Worm (Caenorhabditis elegans): ENCODE results near the gene cept-2.

cept-2 gene

ce11 chrV:14322743-14323142 is 24.8 kb upstream of the cept-2 start, which contains the start of gene F47B8.3 (continued):
- TF ChIP-seq ztf-11 (tag; optimal IDR thresholded peaks at IDR 0.05), result no peak
- TF ChIP-seq aly-2 (tag; optimal IDR thresholded peaks at IDR 0.05), result no peak
- TF ChIP-seq lin-35 (GFP tag; optimal IDR thresholded peaks at IDR 0.05), result peak; percentile 52 to 57
- TF ChIP-seq pax-3 (tag; optimal IDR thresholded peaks at IDR 0.05), result no peak
- TF ChIP-seq mdl-1 (tag; optimal IDR thresholded peaks at IDR 0.05), result peak in 1 of 2 experiments; percentile 59
- TF ChIP-seq hpl-2 (GFP tag; optimal IDR thresholded peaks at IDR 0.05), result no peak
- TF ChIP-seq sup-37 (GFP tag; optimal IDR thresholded peaks at IDR 0.05), result no peak
- TF ChIP-seq pqm-1 (tag; optimal IDR thresholded peaks at IDR 0.05), result no peak
- TF ChIP-seq dsc-1 (tag; optimal IDR thresholded peaks at IDR 0.05), result no peak
- no peak for TF ChIP-seq ama-1 (optimal IDR thresholded peaks at IDR 0.05)
- TF ChIP-seq nhr-20 (tag; optimal IDR thresholded peaks at IDR 0.05), result peak; percentile 53
- no peak for TF ChIP-seq alr-1 (tag; optimal IDR thresholded peaks at IDR 0.05; ENCODE audit: borderline replicate concordance)
- peak; percentile 61 to 82 for TF ChIP-seq efl-1 (optimal IDR thresholded peaks at IDR 0.05)
- TF ChIP-seq efl-1 (GFP tag; optimal IDR thresholded peaks at IDR 0.05 in 1 of 2), result peak; percentile 37 to 60
- peak; percentile 20 to 43 (median 23) for TF ChIP-seq dpl-1 (GFP tag; optimal IDR thresholded peaks at IDR 0.05)
- TF ChIP-seq tlp-1 (tag; optimal IDR thresholded peaks at IDR 0.05), result no peak
- TF ChIP-seq grh-1 (GFP tag; IDR thresholded peaks at IDR 0.05), result no peak
- no peak for TF ChIP-seq mef-2 (tag; optimal IDR thresholded peaks at IDR 0.05)
- no peak for TF ChIP-seq egl-27 (tag; optimal IDR thresholded peaks at IDR 0.05)
- no peak for TF ChIP-seq elt-3 (tag; optimal IDR thresholded peaks at IDR 0.05)
- TF ChIP-seq hlh-4 (tag; optimal IDR thresholded peaks at IDR 0.05), result no peak
- TF ChIP-seq unc-130 (tag; optimal IDR thresholded peaks at IDR 0.05), result no peak
- no peak for TF ChIP-seq Y116A8C.19 (tag; optimal IDR thresholded peaks at IDR 0.05; ENCODE audit: borderline replicate concordance)
- peak; percentile 51 for TF ChIP-seq nhr-47 (tag; optimal IDR thresholded peaks at IDR 0.05)
- no peak for TF ChIP-seq sox-4 (tag; optimal IDR thresholded peaks at IDR 0.05)
- TF ChIP-seq zip-4 (GFP tag; optimal IDR thresholded peaks at IDR 0.05), result no peak
- TF ChIP-seq irx-1 (tag; optimal IDR thresholded peaks at IDR 0.05), result no peak
- peak; percentile 1 for TF ChIP-seq nhr-90 (tag; optimal IDR thresholded peaks at IDR 0.05; ENCODE audit: poor library complexity)
- no peak for TF ChIP-seq sptf-1 (tag; optimal IDR thresholded peaks at IDR 0.05)
- no peak for TF ChIP-seq mab-9 (GFP tag; IDR thresholded peaks at IDR 0.05)
- no peak for TF ChIP-seq nhr-76 (tag; optimal IDR thresholded peaks at IDR 0.05)
- no peak for TF ChIP-seq ceh-63 (GFP tag; optimal IDR thresholded peaks at IDR 0.05)
- TF ChIP-seq lsy-2 (tag; optimal IDR thresholded peaks at IDR 0.05), result peak; percentile 19 to 60
- no peak for TF ChIP-seq nhr-85 (tag)
- peak; percentile 55 for TF ChIP-seq snpc-4 (tag; optimal IDR thresholded peaks at IDR 0.05)
- no peak for TF ChIP-seq nhr-28 (tag; optimal IDR thresholded peaks at IDR 0.05)

DNA sequence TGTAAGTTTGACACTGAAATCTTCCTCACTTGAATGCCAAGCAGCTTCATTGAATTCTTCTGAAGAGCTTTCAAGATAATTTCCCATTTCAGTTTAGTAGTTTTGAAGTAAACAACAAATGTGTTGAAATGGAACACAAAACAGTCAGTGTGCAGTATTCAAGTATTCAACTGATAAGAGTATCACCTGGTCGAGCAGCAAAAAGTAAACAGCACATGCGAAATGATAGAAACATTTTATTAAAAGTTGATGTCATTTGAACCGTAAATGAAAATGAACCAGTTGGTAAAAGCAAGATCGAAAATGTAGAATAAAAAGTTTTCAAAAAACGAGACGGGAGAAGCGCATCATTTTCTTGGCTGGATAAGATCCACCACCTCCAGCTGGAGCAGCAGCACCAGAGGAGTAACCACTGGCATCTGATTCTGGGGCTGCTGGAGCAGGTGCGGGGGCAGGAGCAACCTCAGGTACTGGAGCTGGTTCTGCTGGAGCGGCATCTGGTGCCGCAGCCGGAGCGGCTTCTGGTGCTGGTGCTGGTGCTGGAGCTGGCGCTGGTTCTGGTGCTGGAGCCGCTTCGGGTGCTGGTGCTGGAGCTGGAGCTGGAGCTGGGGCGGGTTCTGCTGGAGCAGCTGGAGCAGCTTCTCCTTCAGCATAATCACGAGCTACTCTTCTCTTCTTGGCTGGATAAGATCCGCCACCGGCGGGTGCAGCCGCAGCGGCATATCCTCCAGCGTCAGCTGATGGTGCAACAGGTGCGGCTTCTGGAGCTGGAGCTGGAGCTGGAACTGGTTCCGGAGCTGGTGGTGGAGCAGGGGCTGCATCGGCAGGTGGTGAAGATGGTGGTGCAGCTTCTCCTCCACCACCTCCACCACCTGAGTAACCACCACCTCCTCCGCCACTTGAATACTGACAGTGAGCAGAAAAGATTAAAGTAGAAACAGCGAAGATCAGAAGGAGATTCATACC is 22.8 kb upstream of the cept-2 start, which contains the start of the genes F47B8.4 and F47B8.18:
Gene F47B8.4 (minus strand): TSS at position 172 of the 966 bp plus-strand sequence.
Gene F47B8.18 (minus strand): TSS at position 963 of the 966 bp plus-strand sequence.
- TF ChIP-seq mef-2 (tag; optimal IDR thresholded peaks at IDR 0.05) (no peak), ceh-8 (GFP tag; optimal IDR thresholded peaks at IDR 0.05) (peak; percentile 83)

- TF ChIP-seq fkh-10 (GFP tag; optimal IDR thresholded peaks at IDR 0.05) (no peak), hpl-2 (GFP tag; optimal IDR thresholded peaks at IDR 0.05) (no peak), nhr-11 (tag; optimal IDR thresholded peaks at IDR 0.05) (no peak), hlh-4 (tag; optimal IDR thresholded peaks at IDR 0.05) (no peak), unc-30 (tag; optimal IDR thresholded peaks at IDR 0.05) (no peak), nhr-71 (tag; optimal IDR thresholded peaks at IDR 0.05) (no peak), ama-1 (optimal IDR thresholded peaks at IDR 0.05) (no peak), lin-13 (GFP tag; optimal IDR thresholded peaks at IDR 0.05) (no peak), ztf-4 (tag; optimal IDR thresholded peaks at IDR 0.05) (no peak), nhr-85 (tag) (no peak), grh-1 (GFP tag; IDR thresholded peaks at IDR 0.05) (no peak), lin-14 (GFP tag; optimal IDR thresholded peaks at IDR 0.05) (no peak), efl-3 (GFP tag; optimal IDR thresholded peaks at IDR 0.05) (no peak), zip-4 (GFP tag; optimal IDR thresholded peaks at IDR 0.05) (no peak), sox-4 (tag; optimal IDR thresholded peaks at IDR 0.05) (no peak), rnt-1 (tag; optimal IDR thresholded peaks at IDR 0.05) (no peak), nhr-28 (tag; optimal IDR thresholded peaks at IDR 0.05) (no peak), C16A3.4 (tag; optimal IDR thresholded peaks at IDR 0.05) (no peak), aha-1 (tag; optimal IDR thresholded peaks at IDR 0.05) (no peak), Y116A8C.19 (tag; optimal IDR thresholded peaks at IDR 0.05; ENCODE audit: borderline replicate concordance) (no peak)
These were observed 19.8 kb upstream of the cept-2 start, which contains the start of gene F47B8.5 for ce11 chrV:14327776-14328175. Gene F47B8.5 (minus strand): TSS chrV:14327876.
